Fruit fly (Drosophila melanogaster) whole organism, prepupa: ENCODE results near the gene CG8173.
A peak's percentile ranks its signal among the peaks of the same experiment; 100 is the strongest.

Source experiments
- Blimp-1 ChIP-seq: fragments of 200-800 bp; sonication (Bioruptor generic); optimal IDR thresholded peaks from 3 replicates; lab custom pipeline; 2017; ENCODE audit warnings: missing biosample characterization, missing genetic modification characterization, mild to moderate bottlenecking, moderate library complexity, missing genetic modification reagents
- CG10669 ChIP-seq: fragments of 200-800 bp; sonication (Bioruptor generic); optimal IDR thresholded peaks from 3 replicates; lab custom pipeline; 2018; ENCODE audit warnings: missing biosample characterization, mild to moderate bottlenecking, missing genetic modification characterization, moderate library complexity
- CG11902 ChIP-seq: fragments of 200-800 bp; sonication (Bioruptor generic); optimal IDR thresholded peaks from 3 replicates; lab custom pipeline; 2016; ENCODE audit warnings: missing biosample characterization, missing genetic modification characterization
- CG1621 ChIP-seq: fragments of 200-800 bp; sonication (Bioruptor generic); optimal IDR thresholded peaks from 3 replicates; lab custom pipeline; 2018; ENCODE audit warnings: missing biosample characterization, mild to moderate bottlenecking, missing genetic modification characterization
- CG16779 ChIP-seq: fragments of 200-800 bp; sonication (Bioruptor generic); optimal IDR thresholded peaks from 3 replicates; lab custom pipeline; 2017; ENCODE audit warnings: missing biosample characterization, mild to moderate bottlenecking, missing genetic modification characterization
- CG3032 ChIP-seq: fragments of 200-800 bp; optimal IDR thresholded peaks from 2 replicates; lab custom pipeline; 2019; ENCODE audit warnings: missing biosample characterization, mild to moderate bottlenecking, missing genetic modification characterization, moderate library complexity
- CG31627 ChIP-seq: fragments of 200-800 bp; sonication (Bioruptor generic); optimal IDR thresholded peaks from 3 replicates; lab custom pipeline; 2016; ENCODE audit warnings: missing biosample characterization, missing genetic modification characterization
- CG34406 ChIP-seq: fragments of 200-800 bp; sonication (Bioruptor generic); optimal IDR thresholded peaks from 3 replicates; lab custom pipeline; 2016; ENCODE audit warnings: missing biosample characterization, missing genetic modification characterization
- CG3919 ChIP-seq: fragments of 200-800 bp; sonication (Bioruptor generic); optimal IDR thresholded peaks from 3 replicates; lab custom pipeline; 2016; ENCODE audit warnings: missing biosample characterization, missing genetic modification characterization
- CG6163 ChIP-seq: fragments of 200-800 bp; sonication (Bioruptor generic); IDR thresholded peaks from 3 replicates; pipeline ENCODE4 v1.3.6; 2022; ENCODE audit warnings: missing biosample characterization, missing genetic modification characterization
- CG6854 ChIP-seq: fragments of 200-800 bp; sonication (Bioruptor generic); optimal IDR thresholded peaks from 2 replicates; lab custom pipeline; 2017; ENCODE audit warnings: missing biosample characterization, mild to moderate bottlenecking, missing genetic modification characterization
- CG7368 ChIP-seq: fragments of 200-800 bp; sonication (Bioruptor generic); optimal IDR thresholded peaks from 3 replicates; lab custom pipeline; 2016; ENCODE audit warnings: missing biosample characterization, missing genetic modification characterization
- CG8319 ChIP-seq: fragments of 200-800 bp; sonication (Bioruptor generic); optimal IDR thresholded peaks from 3 replicates; lab custom pipeline; 2016; ENCODE audit warnings: missing biosample characterization, missing genetic modification characterization
- CG8632 ChIP-seq: fragments of 200-800 bp; sonication (Bioruptor generic); optimal IDR thresholded peaks from 3 replicates; lab custom pipeline; 2016; ENCODE audit warnings: missing biosample characterization, missing genetic modification characterization
- CG9139 ChIP-seq: fragments of 200-800 bp; sonication (Bioruptor generic); optimal IDR thresholded peaks from 3 replicates; lab custom pipeline; 2017; ENCODE audit warnings: missing biosample characterization, mild to moderate bottlenecking, missing genetic modification characterization
- Eip78C ChIP-seq: fragments of 200-800 bp; sonication (Bioruptor generic); peaks from one replicate; lab custom pipeline; 2016; ENCODE audit warnings: missing biosample characterization, missing genetic modification characterization
- Ets96B ChIP-seq: fragments of 200-800 bp; optimal IDR thresholded peaks from 2 replicates; lab custom pipeline; 2019; ENCODE audit warnings: missing biosample characterization, mild to moderate bottlenecking, missing genetic modification characterization, moderate library complexity
- Gug ChIP-seq: fragments of 200-800 bp; sonication (Bioruptor generic); IDR thresholded peaks from 2 replicates; pipeline ENCODE4 v1.3.6; 2022; ENCODE audit warnings: missing biosample characterization, missing genetic modification characterization
- Hr38 ChIP-seq: sonication (Bioruptor generic); optimal IDR thresholded peaks from 2 replicates; lab custom pipeline; 2016; ENCODE audit warnings: missing biosample characterization, missing genetic modification characterization
- Hr4 ChIP-seq: fragments of 200-800 bp; sonication (Bioruptor generic); optimal IDR thresholded peaks from 3 replicates; lab custom pipeline; 2016; ENCODE audit warnings: missing biosample characterization, missing genetic modification characterization
- Met ChIP-seq: fragments of 200-800 bp; sonication (Bioruptor generic); optimal IDR thresholded peaks from 3 replicates; lab custom pipeline; 2016; ENCODE audit warnings: missing biosample characterization, missing genetic modification characterization
- Smox ChIP-seq: fragments of 200-800 bp; sonication (Bioruptor generic); optimal IDR thresholded peaks from 3 replicates; lab custom pipeline; 2016; ENCODE audit warnings: missing biosample characterization, missing genetic modification characterization
- Sox15 ChIP-seq: fragments of 200-800 bp; sonication (Bioruptor generic); optimal IDR thresholded peaks from 3 replicates; lab custom pipeline; 2016; ENCODE audit warnings: missing biosample characterization, missing genetic modification characterization
- dac ChIP-seq: fragments of 200-800 bp; sonication (Bioruptor generic); optimal IDR thresholded peaks from 2 replicates; lab custom pipeline; 2017; ENCODE audit warnings: missing biosample characterization, mild to moderate bottlenecking, missing genetic modification characterization
- dsx ChIP-seq: fragments of 200-800 bp; optimal IDR thresholded peaks from 3 replicates; lab custom pipeline; 2019; ENCODE audit warnings: missing biosample characterization, mild to moderate bottlenecking, missing genetic modification characterization, moderate library complexity; ENCODE audit not compliant: poor library complexity, severe bottlenecking
- eg ChIP-seq: fragments of 200-800 bp; sonication (Bioruptor generic); IDR thresholded peaks from 3 replicates; pipeline ENCODE4 v1.3.6; 2022; ENCODE audit warnings: missing biosample characterization, missing genetic modification characterization
- esn ChIP-seq: fragments of 200-800 bp; sonication (Bioruptor generic); optimal IDR thresholded peaks from 2 replicates; lab custom pipeline; 2016; ENCODE audit warnings: missing biosample characterization, mild to moderate bottlenecking, missing genetic modification characterization, moderate library complexity
- fd85E ChIP-seq: fragments of 200-800 bp; sonication (Bioruptor generic); optimal IDR thresholded peaks from 3 replicates; lab custom pipeline; 2016; ENCODE audit warnings: missing biosample characterization, missing genetic modification characterization
- fkh ChIP-seq: fragments of 200-800 bp; sonication (Bioruptor generic); optimal IDR thresholded peaks from 3 replicates; lab custom pipeline; 2017; ENCODE audit warnings: missing biosample characterization, mild to moderate bottlenecking, missing genetic modification characterization, moderate library complexity
- net ChIP-seq: fragments of 200-800 bp; sonication (Bioruptor generic); optimal IDR thresholded peaks from 3 replicates; lab custom pipeline; 2016; ENCODE audit warnings: missing biosample characterization, missing genetic modification characterization
- pdm3 ChIP-seq: fragments of 200-800 bp; sonication (Bioruptor generic); optimal IDR thresholded peaks from 3 replicates; lab custom pipeline; 2016; ENCODE audit warnings: missing biosample characterization, missing genetic modification characterization
- spab ChIP-seq: fragments of 200-800 bp; sonication (Bioruptor generic); optimal IDR thresholded peaks from 2 replicates; lab custom pipeline; 2017; ENCODE audit warnings: missing biosample characterization, mild to moderate bottlenecking, missing genetic modification characterization, missing genetic modification reagents
- svp ChIP-seq: fragments of 200-800 bp; sonication (Bioruptor generic); peaks from one replicate; lab custom pipeline; 2016; ENCODE audit warnings: missing biosample characterization, missing genetic modification characterization
- topi ChIP-seq: fragments of 200-800 bp; sonication (Bioruptor generic); optimal IDR thresholded peaks from 3 replicates; lab custom pipeline; 2016; ENCODE audit warnings: missing biosample characterization, missing genetic modification characterization

Gene CG8173

DNA sequence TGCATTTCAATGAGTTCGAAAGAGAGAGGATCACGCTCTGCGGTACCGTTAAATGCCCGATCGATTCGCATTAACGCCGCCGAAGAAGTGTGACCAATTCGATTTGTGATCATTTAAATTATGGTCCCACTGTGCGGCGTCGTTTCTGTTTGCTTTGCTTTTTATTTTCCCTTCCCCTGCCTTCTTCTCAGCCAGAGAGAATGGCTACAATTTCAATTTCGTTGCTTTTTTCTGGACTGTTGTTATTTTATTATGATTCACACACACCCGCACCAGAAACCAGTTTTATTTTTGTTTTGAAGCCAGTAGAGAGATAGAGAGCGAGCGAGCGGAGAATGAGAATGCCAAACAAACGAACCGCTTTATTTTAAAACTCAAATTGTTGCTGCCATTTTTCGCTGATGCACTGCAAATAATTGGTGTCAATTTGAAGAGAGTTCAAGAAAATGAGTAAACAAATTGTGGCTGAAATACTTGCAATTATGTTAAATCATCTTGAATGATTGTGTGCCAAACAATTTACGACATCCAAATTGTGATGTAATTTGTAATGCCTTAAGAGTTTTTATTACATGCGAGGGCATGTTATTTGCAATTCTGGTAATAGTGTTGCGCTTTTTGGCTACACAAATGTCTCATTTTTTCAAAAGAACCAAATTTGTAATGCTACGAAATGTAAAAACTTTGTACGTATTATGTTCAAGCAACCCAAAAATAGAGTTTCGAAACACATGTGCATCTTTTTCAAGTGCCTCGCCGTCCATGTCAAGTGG is 33.3 kb upstream of the CG8173 start (continued):
- TF ChIP-seq Gug (peak; percentile 51; the same call in 1 of the 2 replicates), fkh (GFP tag; lab: Kevin White, UChicago) (peak; percentile 67), CG9139 (GFP tag; lab: Kevin White, UChicago) (peak; percentile 50), CG16779 (tag; lab: Kevin White, UChicago) (peak; percentile 43), dac (GFP tag; lab: Kevin White, UChicago) (peak; percentile 45), topi (GFP tag; lab: Kevin White, UChicago) (peak; percentile 80), CG7368 (GFP tag; lab: Kevin White, UChicago) (peak; percentile 51), CG11902 (GFP tag; lab: Kevin White, UChicago) (peak; percentile 48), CG3032 (tag; lab: Kevin White, UChicago) (peak; percentile 72), dsx (GFP tag; lab: Kevin White, UChicago) (peak; percentile 70), fd85E (GFP tag; lab: Kevin White, UChicago) (no peak), spab (GFP tag; lab: Kevin White, UChicago) (peak; percentile 69), CG31627 (peak; percentile 52), CG34406 (GFP tag; lab: Kevin White, UChicago) (peak; percentile 54), CG6163 (GFP tag; lab: Robert Waterston, UW) (peak; percentile 71), Met (peak; percentile 77), Hr38 (GFP tag; lab: Kevin White, UChicago) (no peak), Ets96B (tag; lab: Kevin White, UChicago) (peak; percentile 68), pdm3 (peak; percentile 77), Blimp-1 (peak; percentile 42), net (GFP tag; lab: Kevin White, UChicago) (peak; percentile 79)

DNA sequence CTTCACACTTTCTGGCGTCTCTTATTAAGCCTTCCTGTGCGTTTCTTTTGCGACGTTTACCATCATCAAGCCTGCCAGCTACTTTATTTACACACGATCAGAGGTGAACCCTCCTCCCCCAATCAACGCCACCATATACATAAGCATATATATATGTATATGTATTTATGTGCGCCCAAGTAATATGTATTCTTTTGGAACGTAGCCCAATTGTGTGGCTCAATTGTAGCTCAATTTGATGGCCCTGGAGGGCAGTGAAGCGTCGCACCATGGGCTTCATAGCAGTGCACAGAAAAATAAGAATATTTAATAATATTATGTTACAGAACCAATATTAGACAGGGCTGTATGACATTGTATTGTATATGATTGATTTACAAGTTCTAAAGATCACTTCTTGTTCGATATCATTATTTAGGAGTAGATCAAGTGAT is 32.4 kb upstream of the CG8173 start:
- TF ChIP-seq fkh (GFP tag; lab: Kevin White, UChicago) = peak; percentile 54
- no peak for TF ChIP-seq eg (GFP tag; lab: Robert Waterston, UW)

DNA sequence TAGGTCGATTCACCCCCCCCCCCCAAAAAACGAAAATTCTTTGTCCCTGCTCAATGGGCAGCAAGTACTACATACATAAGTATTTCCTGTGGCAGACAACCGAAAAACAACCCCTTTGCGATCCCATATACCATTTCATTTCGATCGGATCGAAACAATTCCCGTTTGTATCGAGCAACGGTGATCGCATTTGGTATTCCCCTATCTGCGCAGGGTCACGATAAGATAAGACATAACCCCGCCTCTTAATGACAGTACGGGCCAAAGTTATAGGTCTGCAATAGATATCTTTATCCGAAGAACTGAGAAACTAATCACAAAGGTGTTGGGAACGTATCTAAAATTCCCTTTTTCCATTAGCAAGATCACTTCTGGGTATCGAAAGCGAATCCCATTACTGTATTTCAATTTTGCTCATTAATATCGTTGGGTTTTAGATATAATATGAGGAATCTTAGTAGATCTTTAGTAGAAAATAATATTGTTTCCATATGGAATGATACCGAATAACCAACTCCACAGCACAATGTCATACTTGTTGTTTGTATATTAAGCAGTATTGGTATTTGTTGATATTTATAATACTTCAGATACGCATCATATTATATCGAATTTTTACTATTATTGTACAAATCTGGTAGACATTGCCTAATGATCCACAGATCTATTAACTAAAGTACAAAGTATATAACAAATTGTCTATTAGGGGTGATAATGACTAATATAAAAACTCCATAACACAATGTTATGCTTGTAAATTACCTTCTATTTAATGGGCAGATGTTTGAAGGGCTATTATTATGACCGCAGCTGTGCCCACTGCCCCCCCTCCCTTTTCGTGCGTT is 31.8 kb upstream of the CG8173 start:
- TF ChIP-seq Blimp-1 = no peak
- TF ChIP-seq Gug = no peak
- no peak for TF ChIP-seq CG8319 (GFP tag; lab: Kevin White, UChicago)
- TF ChIP-seq Sox15 = no peak
- TF ChIP-seq svp = peak; percentile 68
- no peak for TF ChIP-seq CG6854
- TF ChIP-seq fd85E (GFP tag; lab: Kevin White, UChicago) = no peak
- no peak for TF ChIP-seq net (GFP tag; lab: Kevin White, UChicago)
- TF ChIP-seq esn (GFP tag; lab: Kevin White, UChicago) = peak; percentile 26
- peak; percentile 2 for TF ChIP-seq Smox (GFP tag; lab: Kevin White, UChicago)
- TF ChIP-seq CG34406 (GFP tag; lab: Kevin White, UChicago) = no peak
- no peak for TF ChIP-seq CG6163 (GFP tag; lab: Robert Waterston, UW)
- no peak for TF ChIP-seq CG3919 (GFP tag; lab: Kevin White, UChicago)
- TF ChIP-seq Eip78C = peak; percentile 55
- TF ChIP-seq Hr38 (GFP tag; lab: Kevin White, UChicago) = no peak
- TF ChIP-seq CG31627 = no peak
- TF ChIP-seq CG1621 (tag; lab: Kevin White, UChicago) = no peak
- TF ChIP-seq fkh (GFP tag; lab: Kevin White, UChicago) = no peak
- TF ChIP-seq CG9139 (GFP tag; lab: Kevin White, UChicago) = no peak
- no peak for TF ChIP-seq CG8632 (GFP tag; lab: Kevin White, UChicago)
- TF ChIP-seq CG10669 (GFP tag; lab: Kevin White, UChicago) = no peak
- no peak for TF ChIP-seq CG7368 (GFP tag; lab: Kevin White, UChicago)
- TF ChIP-seq Hr4 (GFP tag; lab: Kevin White, UChicago) = no peak
- TF ChIP-seq eg (GFP tag; lab: Robert Waterston, UW) = no peak
